Fruit fly (Drosophila melanogaster) whole organism, adult: ENCODE results near the gene CG12535.

Source experiments
- CG14711 ChIP-seq: fragments of 200-800 bp; sonication (Bioruptor generic); optimal IDR thresholded peaks from 2 replicates; lab custom pipeline; 2018; ENCODE audit warnings: missing biosample characterization, mild to moderate bottlenecking, missing genetic modification characterization, moderate library complexity
- CG1620 ChIP-seq: fragments of 200-800 bp; sonication (Bioruptor generic); optimal IDR thresholded peaks from 2 replicates; lab custom pipeline; 2016; ENCODE audit warnings: missing biosample characterization, missing genetic modification characterization
- CG33017 ChIP-seq: fragments of 200-800 bp; sonication (Bioruptor generic); optimal IDR thresholded peaks from 2 replicates; lab custom pipeline; 2018; ENCODE audit warnings: missing biosample characterization, mild to moderate bottlenecking, missing genetic modification characterization, moderate library complexity
- CG5204 ChIP-seq: fragments of 200-800 bp; sonication (Bioruptor generic); optimal IDR thresholded peaks from 2 replicates; lab custom pipeline; 2016; ENCODE audit warnings: missing biosample characterization, missing genetic modification characterization
- CG7045 ChIP-seq: fragments of 200-800 bp; sonication (Bioruptor generic); optimal IDR thresholded peaks from 2 replicates; lab custom pipeline; 2017; ENCODE audit warnings: missing biosample characterization, mild to moderate bottlenecking, missing genetic modification characterization
- Crg-1 ChIP-seq: fragments of 200-800 bp; sonication (Bioruptor generic); optimal IDR thresholded peaks from 2 replicates; lab custom pipeline; 2016; ENCODE audit warnings: missing biosample characterization, missing genetic modification characterization
- Hr96 ChIP-seq: fragments of 200-800 bp; sonication (Bioruptor generic); optimal IDR thresholded peaks from 2 replicates; lab custom pipeline; 2016; ENCODE audit warnings: missing biosample characterization, missing genetic modification characterization
- cic ChIP-seq: fragments of 200-800 bp; sonication (Bioruptor generic); optimal IDR thresholded peaks from 2 replicates; lab custom pipeline; 2017; ENCODE audit warnings: missing biosample characterization, mild to moderate bottlenecking, missing genetic modification characterization, moderate library complexity
- ovo ChIP-seq: fragments of 200-800 bp; sonication (Bioruptor generic); optimal IDR thresholded peaks from 2 replicates; lab custom pipeline; 2016; ENCODE audit warnings: missing biosample characterization, missing genetic modification characterization

DNA sequence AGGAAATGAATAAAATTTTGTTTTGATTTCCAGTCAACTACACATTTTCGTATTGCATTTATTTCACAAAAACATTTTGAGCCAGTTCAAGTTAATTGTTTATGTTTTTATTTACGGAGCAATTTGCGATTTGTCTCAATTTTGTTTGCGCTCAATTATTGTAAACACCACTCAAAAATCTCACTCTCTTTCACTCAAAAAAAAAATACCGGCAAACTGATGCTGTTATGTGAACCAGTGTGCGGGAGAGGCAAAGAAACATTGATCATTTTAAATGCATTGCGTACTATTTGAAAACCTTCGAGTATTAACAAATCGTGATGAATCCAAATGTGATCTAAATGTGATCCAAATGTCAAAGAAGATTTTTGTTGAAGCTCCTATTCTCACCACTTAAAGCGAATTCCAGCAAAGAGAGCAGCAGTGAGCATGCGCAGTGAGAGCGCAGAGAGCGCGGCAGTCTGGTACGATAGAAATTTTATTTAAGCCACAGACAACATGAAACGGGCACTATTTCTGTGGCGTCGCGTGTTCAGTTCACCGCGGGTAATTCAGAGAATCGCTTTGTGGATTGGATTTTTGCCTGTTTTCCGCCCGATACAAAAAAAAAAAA, 76.0 kb downstream of the CG12535 start, which contains the start of gene Myc:
- TF ChIP-seq CG1620 (no peak), CG14711 (tag; lab: Kevin White, UChicago) (no peak), Crg-1 (GFP tag; lab: Kevin White, UChicago) (peak; percentile 9), CG33017 (tag; lab: Kevin White, UChicago) (no peak), ovo (GFP tag; lab: Kevin White, UChicago) (no peak), cic (peak; percentile 33), CG7045 (no peak), Hr96 (GFP tag; lab: Kevin White, UChicago) (no peak), CG5204 (GFP tag; lab: Kevin White, UChicago) (no peak)
